Worm (Caenorhabditis elegans): ENCODE measurements around the gene sra-38.

The sra-38 gene

DNA sequence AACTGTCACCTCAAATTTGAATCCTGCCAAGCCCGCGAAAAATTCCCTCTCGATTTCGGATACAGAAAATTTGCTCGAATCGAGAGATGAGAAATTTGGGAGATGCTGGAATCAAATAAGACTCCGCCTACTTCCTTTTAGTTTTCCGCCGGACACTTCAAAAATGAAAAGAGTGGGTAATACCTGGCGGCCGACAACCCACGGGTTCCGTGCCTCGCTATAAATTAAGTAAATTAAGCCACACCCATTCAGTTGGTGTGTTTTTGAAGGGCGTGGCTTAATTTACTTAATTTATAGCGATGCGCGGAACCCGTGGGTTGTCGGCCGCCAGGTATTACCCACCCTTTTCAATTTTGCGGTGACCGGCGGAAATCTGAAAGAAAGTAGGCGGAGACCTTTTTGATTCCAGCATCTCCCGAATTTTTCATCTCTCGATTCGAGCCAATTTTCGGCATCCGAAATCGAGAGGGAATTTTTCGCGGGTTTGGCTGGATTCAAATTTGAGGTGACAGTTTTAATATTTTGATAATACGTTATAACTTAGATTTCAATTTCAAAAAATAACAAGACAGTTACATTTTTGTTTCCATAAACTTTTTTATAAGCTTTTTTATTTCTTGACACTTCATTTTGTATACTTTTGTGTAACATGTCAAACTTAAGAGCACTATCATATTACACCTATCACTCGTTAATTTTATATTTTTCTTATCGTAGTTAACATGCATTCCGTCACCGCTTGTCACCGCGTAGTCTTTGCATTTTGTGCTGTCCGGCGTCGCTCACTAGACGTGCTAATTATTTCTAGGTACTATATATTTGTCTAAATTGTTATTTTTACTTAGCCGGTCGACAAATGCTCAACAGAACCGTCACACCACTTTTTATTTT lies 47.0 kb upstream of the sra-38 start (continued):
- TF ChIP-seq somi-1 (GFP tag; optimal IDR thresholded peaks at IDR 0.05), result no peak
- TF ChIP-seq ceh-91 (GFP tag; IDR thresholded peaks at IDR 0.05), result no peak
- no peak for TF ChIP-seq B0261.1 (tag; optimal IDR thresholded peaks at IDR 0.05)
- peak; percentile 71 for TF ChIP-seq snpc-4 (GFP tag; optimal IDR thresholded peaks at IDR 0.05)
- TF ChIP-seq snpc-4 (tag; optimal IDR thresholded peaks at IDR 0.05), result peak in 3 of 4 experiments; percentile 67 to 96 (median 94)
- 0 out of 2 replicates have a peak, but pooled peaks have one; percentile 41 for TF ChIP-seq F39B2.1 (GFP tag; IDR thresholded peaks at IDR 0.05)
- no peak for TF ChIP-seq mes-4 (tag; optimal IDR thresholded peaks at IDR 0.05)
- no peak for TF ChIP-seq lir-1 (GFP tag; conservative IDR thresholded peaks at IDR 0.05)
- no peak for TF ChIP-seq madf-3 (GFP tag; IDR thresholded peaks at IDR 0.05)
- no peak for TF ChIP-seq repo-1 (tag; optimal IDR thresholded peaks at IDR 0.05)
- no peak for TF ChIP-seq K11D2.4 (GFP tag; IDR thresholded peaks at IDR 0.05)
- TF ChIP-seq pha-4 (tag; optimal IDR thresholded peaks at IDR 0.05), result no peak
- no peak for TF ChIP-seq C17E4.6 (GFP tag; IDR thresholded peaks at IDR 0.05)
- TF ChIP-seq athp-1 (tag; optimal IDR thresholded peaks at IDR 0.05), result no peak
- TF ChIP-seq ceh-58 (GFP tag; IDR thresholded peaks at IDR 0.05), result no peak
- TF ChIP-seq nfyb-1 (GFP tag; IDR thresholded peaks at IDR 0.05), result no peak
- TF ChIP-seq nfya-2 (GFP tag; IDR thresholded peaks at IDR 0.05), result no peak
- TF ChIP-seq egrh-3 (GFP tag; IDR thresholded peaks at IDR 0.05), result no peak
- TF ChIP-seq snpc-1.1 (tag; optimal IDR thresholded peaks at IDR 0.05; ENCODE audit: insufficient read depth), result peak; percentile 64
- TF ChIP-seq F10E7.11 (tag; optimal IDR thresholded peaks at IDR 0.05), result no peak
- no peak for TF ChIP-seq bed-2 (GFP tag; IDR thresholded peaks at IDR 0.05)
- no peak for TF ChIP-seq dpl-1 (GFP tag; optimal IDR thresholded peaks at IDR 0.05)
- TF ChIP-seq Y53G8AR.9 (GFP tag; conservative IDR thresholded peaks at IDR 0.05), result no peak
- peak; percentile 50 for TF ChIP-seq snpc-3.4 (tag; optimal IDR thresholded peaks at IDR 0.05)
- no peak for TF ChIP-seq atf-7 (tag; optimal IDR thresholded peaks at IDR 0.05)
- no peak for TF ChIP-seq unc-130 (GFP tag; optimal IDR thresholded peaks at IDR 0.05)
- no peak for TF ChIP-seq F33H1.4 (GFP tag; IDR thresholded peaks at IDR 0.05)
- no peak for TF ChIP-seq egl-44 (GFP tag; IDR thresholded peaks at IDR 0.05)
- TF ChIP-seq F37B4.10 (GFP tag; IDR thresholded peaks at IDR 0.05), result no peak
- TF ChIP-seq lsy-27 (tag; optimal IDR thresholded peaks at IDR 0.05; ENCODE audit: borderline replicate concordance, insufficient read depth), result no peak
- no peak for TF ChIP-seq rpc-1 (optimal IDR thresholded peaks at IDR 0.05)
- peak; percentile 12 for TF ChIP-seq rpc-1 (tag; optimal IDR thresholded peaks at IDR 0.05)
- TF ChIP-seq rec-8 (tag; optimal IDR thresholded peaks at IDR 0.05), result no peak
- TF ChIP-seq let-526 (GFP tag; IDR thresholded peaks at IDR 0.05), result no peak
- TF ChIP-seq lag-1 (GFP tag; IDR thresholded peaks at IDR 0.05), result no peak
- TF ChIP-seq sea-2 (GFP tag; IDR thresholded peaks at IDR 0.05), result no peak

ce11 chrX:13945524-13945923 lies 45.6 kb upstream of the sra-38 start:
- TF ChIP-seq nfyb-1 (GFP tag; IDR thresholded peaks at IDR 0.05) (0 out of 2 replicates have a peak, but pooled peaks have one; percentile 67), dox-1 (GFP tag; IDR thresholded peaks at IDR 0.05) (peak; percentile 53), somi-1 (GFP tag; optimal IDR thresholded peaks at IDR 0.05) (no peak), B0261.1 (tag; optimal IDR thresholded peaks at IDR 0.05) (no peak), B0019.2 (GFP tag; conservative IDR thresholded peaks at IDR 0.05) (no peak), ztf-6 (GFP tag; IDR thresholded peaks at IDR 0.05) (no peak), K12H6.12 (tag; optimal IDR thresholded peaks at IDR 0.05) (peak; percentile 84), zfh-2 (GFP tag; conservative IDR thresholded peaks at IDR 0.05) (peak; percentile 95), attf-5 (GFP tag; optimal IDR thresholded peaks at IDR 0.05) (peak; percentile 46), snpc-4 (GFP tag; optimal IDR thresholded peaks at IDR 0.05) (peak; percentile 85), snpc-4 (tag; optimal IDR thresholded peaks at IDR 0.05) (peak in 3 of 4 experiments; percentile 79 to 85 (median 83)), K11D2.4 (GFP tag; IDR thresholded peaks at IDR 0.05) (0 out of 2 replicates have a peak, but pooled peaks have one; percentile 54), nhr-120 (GFP tag; IDR thresholded peaks at IDR 0.05) (no peak), mcd-1 (GFP tag; IDR thresholded peaks at IDR 0.05) (peak; percentile 28; the same call in 1 of the 2 replicates), D2030.7 (GFP tag; IDR thresholded peaks at IDR 0.05) (no peak), madf-3 (GFP tag; IDR thresholded peaks at IDR 0.05) (0 out of 2 replicates have a peak, but pooled peaks have one; percentile 49), ekl-4 (GFP tag; IDR thresholded peaks at IDR 0.05) (no peak), madf-10 (tag; optimal IDR thresholded peaks at IDR 0.05) (peak; percentile 41)

Data from whole organism, young adult.